Worm (Caenorhabditis elegans) whole organism, L2 larva: Measurements from ENCODE around the gene F42C5.9.

Source experiments
- C34F6.9 ChIP-seq: fragments of 150-350 bp; optimal IDR thresholded peaks from 2 replicates; lab custom pipeline; 2014; ENCODE audit warnings: missing biosample characterization, missing genetic modification characterization
- F13H6.1 ChIP-seq: sonication (generic microtip); optimal IDR thresholded peaks from 2 replicates; lab custom pipeline; 2016; ENCODE audit warnings: missing genetic modification characterization, missing compliant biosample characterization
- R02D3.7 ChIP-seq: fragments of 150-350 bp; optimal IDR thresholded peaks from 2 replicates; lab custom pipeline; 2014; ENCODE audit warnings: missing biosample characterization, missing genetic modification characterization
- Y55F3AM.14 ChIP-seq: fragments of 200-800 bp; sonication (Bioruptor generic); optimal IDR thresholded peaks from 2 replicates; lab custom pipeline; 2018; ENCODE audit warnings: mild to moderate bottlenecking, missing genetic modification characterization, missing compliant biosample characterization
- ZK546.5 ChIP-seq: sonication (generic microtip); optimal IDR thresholded peaks from 2 replicates; lab custom pipeline; 2017; ENCODE audit warnings: missing biosample characterization, missing genetic modification characterization
- alr-1 ChIP-seq: fragments of 150-350 bp; optimal IDR thresholded peaks from 2 replicates; lab custom pipeline; 2014; ENCODE audit warnings: missing biosample characterization, missing genetic modification characterization
- aly-2 ChIP-seq: fragments of 150-350 bp; optimal IDR thresholded peaks from 2 replicates; lab custom pipeline; 2014; ENCODE audit warnings: missing biosample characterization, missing genetic modification characterization
- ama-1 ChIP-seq: fragments of 150-350 bp; optimal IDR thresholded peaks from 2 replicates; lab custom pipeline; 2018; ENCODE audit warnings: inconsistent platforms
- blmp-1 ChIP-seq: sonication (generic microtip); optimal IDR thresholded peaks from 2 replicates; lab custom pipeline; 2017; ENCODE audit warnings: missing genetic modification characterization, mild to moderate bottlenecking, missing compliant biosample characterization, antibody characterized with exemption, moderate library complexity; ENCODE audit not compliant: insufficient read depth
- ceh-16 ChIP-seq: fragments of 150-350 bp; optimal IDR thresholded peaks from 2 replicates; lab custom pipeline; 2014; ENCODE audit warnings: missing biosample characterization, missing genetic modification characterization
- ceh-82 ChIP-seq: fragments of 150-350 bp; optimal IDR thresholded peaks from 2 replicates; lab custom pipeline; 2014; ENCODE audit warnings: missing biosample characterization, missing genetic modification characterization
- crh-2 ChIP-seq: sonication (generic microtip); optimal IDR thresholded peaks from 2 replicates; lab custom pipeline; 2017; ENCODE audit warnings: missing biosample characterization, missing genetic modification characterization
- dmd-4 ChIP-seq: sonication (generic microtip); optimal IDR thresholded peaks from 2 replicates; lab custom pipeline; 2017; ENCODE audit warnings: missing biosample characterization, missing genetic modification characterization
- egl-27 ChIP-seq: sonication (generic microtip); optimal IDR thresholded peaks from 3 replicates; lab custom pipeline; 2017; ENCODE audit warnings: missing biosample characterization, missing genetic modification reagents, missing genetic modification characterization
- elt-1 ChIP-seq: fragments of 150-350 bp; optimal IDR thresholded peaks from 2 replicates; lab custom pipeline; 2014; ENCODE audit warnings: missing biosample characterization, missing genetic modification characterization
- elt-3 ChIP-seq: sonication (generic microtip); optimal IDR thresholded peaks from 2 replicates; lab custom pipeline; 2017; ENCODE audit warnings: missing biosample characterization, missing genetic modification characterization
- fos-1 ChIP-seq: fragments of 150-350 bp; optimal IDR thresholded peaks from 2 replicates; lab custom pipeline; 2014; ENCODE audit warnings: missing biosample characterization, missing genetic modification characterization
- gmeb-1 ChIP-seq: fragments of 150-350 bp; optimal IDR thresholded peaks from 2 replicates; lab custom pipeline; 2014; ENCODE audit warnings: missing biosample characterization, missing genetic modification characterization
- lin-11 ChIP-seq: fragments of 150-350 bp; sonication (generic microtip); optimal IDR thresholded peaks from 2 replicates; lab custom pipeline; 2014; ENCODE audit warnings: missing biosample characterization, missing genetic modification characterization, inconsistent platforms, mixed read lengths
- lin-13 ChIP-seq: fragments of 150-350 bp; optimal IDR thresholded peaks from 2 replicates; lab custom pipeline; 2014; ENCODE audit warnings: missing biosample characterization, missing genetic modification reagents, missing genetic modification characterization
- lin-39 ChIP-seq: fragments of 150-350 bp; optimal IDR thresholded peaks from 2 replicates; lab custom pipeline; 2014; ENCODE audit warnings: missing biosample characterization, missing genetic modification reagents, missing genetic modification characterization
- lsy-2 ChIP-seq, 2 experiments: fragments of 150-350 bp in 1 of 2; sonication (generic microtip) in 1 of 2; optimal IDR thresholded peaks; 2 replicates each; lab custom pipeline; 2014 to 2017; ENCODE audit warnings: missing biosample characterization in 2 of 2, missing genetic modification characterization in 2 of 2
- mab-5 ChIP-seq: fragments of 150-350 bp; optimal IDR thresholded peaks from 2 replicates; lab custom pipeline; 2014; ENCODE audit warnings: missing biosample characterization, missing genetic modification characterization
- mbf-1 ChIP-seq: sonication (generic microtip); optimal IDR thresholded peaks from 2 replicates; lab custom pipeline; 2017; ENCODE audit warnings: missing biosample characterization, missing genetic modification characterization
- mdl-1 ChIP-seq, 2 experiments: fragments of 150-350 bp in 1 of 2; sonication (generic microtip) in 1 of 2; optimal IDR thresholded peaks; 2 replicates each; lab custom pipeline; 2017; ENCODE audit warnings: missing biosample characterization in 2 of 2, missing genetic modification characterization in 2 of 2
- nhr-10 ChIP-seq: sonication (generic microtip); optimal IDR thresholded peaks from 2 replicates; lab custom pipeline; 2017; ENCODE audit warnings: missing biosample characterization, missing genetic modification characterization
- nhr-11 ChIP-seq: fragments of 150-350 bp; optimal IDR thresholded peaks from 2 replicates; lab custom pipeline; 2014; ENCODE audit warnings: missing biosample characterization, missing genetic modification characterization
- nhr-12 ChIP-seq: fragments of 150-350 bp; optimal IDR thresholded peaks from 2 replicates; lab custom pipeline; 2014; ENCODE audit warnings: missing biosample characterization, missing genetic modification characterization
- nhr-129 ChIP-seq: fragments of 150-350 bp; optimal IDR thresholded peaks from 2 replicates; lab custom pipeline; 2014; ENCODE audit warnings: missing biosample characterization, missing genetic modification characterization
- nhr-21 ChIP-seq: fragments of 150-350 bp; optimal IDR thresholded peaks from 2 replicates; lab custom pipeline; 2014; ENCODE audit warnings: missing biosample characterization, missing genetic modification characterization
- nhr-237 ChIP-seq: fragments of 150-350 bp; optimal IDR thresholded peaks from 2 replicates; lab custom pipeline; 2014; ENCODE audit warnings: missing biosample characterization, missing genetic modification characterization
- nhr-25 ChIP-seq: fragments of 150-350 bp; sonication (generic microtip); optimal IDR thresholded peaks from 3 replicates; lab custom pipeline; 2014; ENCODE audit warnings: missing biosample characterization, missing genetic modification characterization
- nhr-6 ChIP-seq: fragments of 150-350 bp; optimal IDR thresholded peaks from 2 replicates; lab custom pipeline; 2014; ENCODE audit warnings: missing biosample characterization, missing genetic modification characterization
- nhr-77 ChIP-seq: fragments of 150-350 bp; optimal IDR thresholded peaks from 2 replicates; lab custom pipeline; 2014; ENCODE audit warnings: missing biosample characterization, missing genetic modification characterization
- peb-1 ChIP-seq: fragments of 150-350 bp; optimal IDR thresholded peaks from 2 replicates; lab custom pipeline; 2014; ENCODE audit warnings: missing biosample characterization, missing genetic modification characterization
- sem-4 ChIP-seq: fragments of 150-350 bp; optimal IDR thresholded peaks from 2 replicates; lab custom pipeline; 2014; ENCODE audit warnings: missing biosample characterization, missing genetic modification reagents, missing genetic modification characterization
- skn-1 ChIP-seq: sonication (generic microtip); optimal IDR thresholded peaks from 2 replicates; lab custom pipeline; 2017; ENCODE audit warnings: missing biosample characterization, missing genetic modification characterization
- sma-3 ChIP-seq: sonication (generic microtip); optimal IDR thresholded peaks from 2 replicates; lab custom pipeline; 2016; ENCODE audit warnings: missing genetic modification reagents, missing genetic modification characterization, missing compliant biosample characterization
- sma-9 ChIP-seq, 2 experiments: fragments of 150-350 bp in 1 of 2; sonication (generic microtip) in 1 of 2; optimal IDR thresholded peaks; 2 replicates each; lab custom pipeline; 2014 to 2016; ENCODE audit warnings: missing genetic modification characterization in 2 of 2, mild to moderate bottlenecking in 1 of 2, missing biosample characterization in 1 of 2, missing compliant biosample characterization in 1 of 2, missing genetic modification reagents in 1 of 2, moderate library complexity in 1 of 2
- snpc-4 ChIP-seq: fragments of 150-350 bp; optimal IDR thresholded peaks from 2 replicates; lab custom pipeline; 2014; ENCODE audit warnings: missing biosample characterization, missing genetic modification characterization
- unc-39 ChIP-seq: fragments of 150-350 bp; optimal IDR thresholded peaks from 2 replicates; lab custom pipeline; 2014; ENCODE audit warnings: missing biosample characterization, missing genetic modification characterization
- unc-55 ChIP-seq: fragments of 150-350 bp; sonication (generic microtip); optimal IDR thresholded peaks from 3 replicates; lab custom pipeline; 2014; ENCODE audit warnings: missing biosample characterization, missing genetic modification reagents, missing genetic modification characterization
- unc-62 ChIP-seq: fragments of 150-350 bp; optimal IDR thresholded peaks from 2 replicates; lab custom pipeline; 2014; ENCODE audit warnings: missing biosample characterization, missing genetic modification reagents, missing genetic modification characterization
- zag-1 ChIP-seq: fragments of 150-350 bp; optimal IDR thresholded peaks from 2 replicates; lab custom pipeline; 2014; ENCODE audit warnings: missing biosample characterization, missing genetic modification characterization
- ztf-1 ChIP-seq: fragments of 200-800 bp; sonication (Bioruptor generic); conservative IDR thresholded peaks from 2 replicates; pipeline ENCODE4 v1.3.6; 2022; ENCODE audit warnings: missing genetic modification characterization, missing compliant biosample characterization
- ztf-4 ChIP-seq: fragments of 150-350 bp; optimal IDR thresholded peaks from 2 replicates; lab custom pipeline; 2014; ENCODE audit warnings: missing biosample characterization, missing genetic modification characterization

The F42C5.9 gene

DNA sequence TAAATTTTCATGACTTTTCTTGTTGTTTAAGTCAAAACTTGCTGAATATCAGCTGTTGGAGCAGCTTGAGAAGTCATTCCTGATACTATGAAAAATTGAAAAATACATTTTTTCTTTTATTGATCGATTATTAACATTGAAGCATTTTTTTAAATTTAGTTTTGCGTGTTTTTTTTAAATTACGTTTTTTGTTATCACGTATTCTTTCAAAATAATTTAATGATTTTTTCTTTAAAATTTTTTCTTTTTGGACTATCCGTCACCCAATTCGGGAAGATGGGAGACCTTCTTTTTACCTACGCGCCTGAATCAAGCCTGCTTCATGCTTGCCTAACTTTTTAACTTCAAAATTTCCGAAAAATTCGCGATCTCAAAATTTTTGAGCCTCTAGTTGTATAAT is 22.8 kb downstream of the F42C5.9 start, which contains the start of gene F42C5.5:
Gene F42C5.5, minus strand, starts transcription at position 101 of the 400 bp plus-strand sequence.
- TF ChIP-seq lin-13 (GFP tag; lab: Kevin White, UChicago), result no peak
- no peak for TF ChIP-seq fos-1 (tag; lab: Kevin White, UChicago)
- no peak for TF ChIP-seq unc-62 (GFP tag; lab: Kevin White, UChicago)
- TF ChIP-seq ama-1 (lab: Kevin White, UChicago), result no peak
- no peak for TF ChIP-seq egl-27
- TF ChIP-seq lsy-2 (tag; optimal IDR thresholded peaks at IDR 0.05; lab: Kevin White, UChicago), result no peak
- no peak for TF ChIP-seq nhr-237 (tag; lab: Kevin White, UChicago)
- no peak for TF ChIP-seq dmd-4
- no peak for TF ChIP-seq lin-11 (tag; lab: Kevin White, UChicago)
- no peak for TF ChIP-seq ceh-16 (tag; lab: Kevin White, UChicago)
- no peak for TF ChIP-seq C34F6.9 (tag; lab: Kevin White, UChicago)
- TF ChIP-seq crh-2 (tag; lab: Kevin White, UChicago), result no peak

- TF ChIP-seq elt-1 (tag; lab: Kevin White, UChicago) (no peak), gmeb-1 (tag; lab: Kevin White, UChicago) (no peak), lin-11 (tag; lab: Kevin White, UChicago) (no peak), elt-3 (tag; lab: Kevin White, UChicago) (no peak), ama-1 (lab: Kevin White, UChicago) (no peak), blmp-1 (tag; lab: Kevin White, UChicago) (no peak), sma-3 (GFP tag; lab: Kevin White, UChicago) (no peak), skn-1 (tag; lab: Kevin White, UChicago) (no peak), lin-13 (GFP tag; lab: Kevin White, UChicago) (no peak), ceh-16 (tag; lab: Kevin White, UChicago) (no peak), nhr-129 (tag; lab: Kevin White, UChicago) (no peak), snpc-4 (tag; lab: Kevin White, UChicago) (no peak)
These were observed 24.9 kb downstream of the F42C5.9 start, which contains the start of gene F42C5.4 for ce11 chrIV:7291957-7292356. F42C5.4 (minus strand) TSS chrIV:7292127.

DNA sequence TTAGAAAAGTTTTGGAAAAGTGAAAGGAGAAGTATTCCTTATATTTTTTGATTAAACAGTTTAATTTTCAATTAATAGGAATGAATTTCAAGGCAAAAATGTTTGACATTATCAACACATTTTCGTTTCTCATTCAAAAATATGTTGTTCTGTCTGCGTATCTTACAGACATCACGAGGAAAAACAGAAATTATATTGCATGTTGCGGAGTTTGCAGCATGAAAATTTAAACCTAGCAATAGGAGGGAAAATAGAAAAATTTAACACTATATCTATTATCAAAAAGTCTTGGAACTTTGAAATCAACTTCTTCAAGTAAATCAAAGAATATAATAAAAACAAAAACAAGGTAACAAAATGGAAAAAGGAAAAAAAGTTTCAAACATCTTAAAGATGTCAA is 25.8 kb downstream of the F42C5.9 start:
- TF ChIP-seq skn-1 (tag; lab: Kevin White, UChicago) (no peak), mbf-1 (tag; lab: Kevin White, UChicago) (no peak), Y55F3AM.14 (GFP tag; lab: Kevin White, UChicago) (no peak), F13H6.1 (tag; lab: Kevin White, UChicago) (no peak), ceh-82 (no peak), nhr-129 (tag; lab: Kevin White, UChicago) (peak; percentile 14), mab-5 (tag; lab: Kevin White, UChicago) (no peak), ama-1 (lab: Kevin White, UChicago) (no peak), nhr-12 (tag; lab: Kevin White, UChicago) (no peak), dmd-4 (no peak), nhr-21 (no peak), zag-1 (tag; lab: Kevin White, UChicago) (no peak), ZK546.5 (tag; lab: Kevin White, UChicago) (no peak), R02D3.7 (tag; lab: Kevin White, UChicago) (no peak), nhr-6 (tag; lab: Kevin White, UChicago) (no peak), sem-4 (no peak), nhr-77 (tag; lab: Kevin White, UChicago) (no peak), blmp-1 (tag; lab: Kevin White, UChicago) (no peak), sma-9 (GFP tag; optimal IDR thresholded peaks at IDR 0.05; lab: Kevin White, UChicago) (no peak), sma-9 (tag; optimal IDR thresholded peaks at IDR 0.05; lab: Kevin White, UChicago) (no peak), unc-55 (peak; percentile 19), elt-1 (tag; lab: Kevin White, UChicago) (no peak), unc-39 (tag; lab: Kevin White, UChicago) (no peak), egl-27 (no peak), nhr-25 (tag; lab: Kevin White, UChicago) (no peak), unc-62 (GFP tag; lab: Kevin White, UChicago) (no peak), snpc-4 (tag; lab: Kevin White, UChicago) (no peak), crh-2 (tag; lab: Kevin White, UChicago) (peak; percentile 10), lin-13 (GFP tag; lab: Kevin White, UChicago) (no peak), nhr-10 (tag; lab: Kevin White, UChicago) (no peak), mdl-1 (tag; optimal IDR thresholded peaks at IDR 0.05; lab: Kevin White, UChicago) (no peak), lsy-2 (tag; optimal IDR thresholded peaks at IDR 0.05; lab: Kevin White, UChicago) (no peak), aly-2 (no peak), fos-1 (tag; lab: Kevin White, UChicago) (peak; percentile 19), nhr-237 (tag; lab: Kevin White, UChicago) (no peak), C34F6.9 (tag; lab: Kevin White, UChicago) (peak; percentile 0), ceh-16 (tag; lab: Kevin White, UChicago) (no peak), elt-3 (tag; lab: Kevin White, UChicago) (no peak), peb-1 (tag; lab: Kevin White, UChicago) (no peak), nhr-11 (tag; lab: Kevin White, UChicago) (no peak), sma-3 (GFP tag; lab: Kevin White, UChicago) (no peak), ztf-4 (tag; lab: Kevin White, UChicago) (no peak), alr-1 (tag; lab: Kevin White, UChicago) (no peak), lin-39 (tag; lab: Kevin White, UChicago) (no peak), gmeb-1 (tag; lab: Kevin White, UChicago) (peak; percentile 8), ztf-1 (no peak), lin-11 (tag; lab: Kevin White, UChicago) (no peak)
